Worm (Caenorhabditis elegans): ENCODE results near the gene F53F1.4.

The F53F1.4 gene

DNA sequence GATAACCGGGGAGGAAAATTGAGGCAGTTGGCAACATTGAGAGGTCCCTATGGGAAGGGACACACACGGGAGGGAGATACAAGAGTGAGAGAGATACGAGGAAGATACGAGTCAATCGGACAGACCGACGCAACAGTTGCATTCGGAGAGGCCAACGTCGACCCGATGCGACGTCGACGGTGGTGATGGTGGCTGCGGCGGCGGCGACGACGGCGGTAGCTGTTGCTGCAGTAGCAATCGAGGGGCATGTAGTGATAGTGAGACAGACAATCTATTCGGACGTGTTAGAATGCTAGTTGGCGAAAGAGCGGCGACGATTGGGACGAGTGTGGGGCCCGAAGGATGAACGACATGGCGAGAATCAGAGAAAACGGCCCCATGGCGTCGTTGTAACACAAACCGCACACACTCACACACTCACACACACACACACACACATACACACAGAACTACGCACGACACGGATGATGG lies 17.5 kb upstream of the F53F1.4 start:
- peak; percentile 72 for TF ChIP-seq F13H6.1 (tag; optimal IDR thresholded peaks at IDR 0.05)
- peak; percentile 5 for TF ChIP-seq sma-3 (GFP tag; optimal IDR thresholded peaks at IDR 0.05)
- no peak for TF ChIP-seq nhr-12 (tag; optimal IDR thresholded peaks at IDR 0.05)
- TF ChIP-seq Y55F3AM.14 (GFP tag; optimal IDR thresholded peaks at IDR 0.05) = peak; percentile 56
- TF ChIP-seq C34F6.9 (tag; optimal IDR thresholded peaks at IDR 0.05) = peak; percentile 31
- TF ChIP-seq sma-9 (GFP tag; optimal IDR thresholded peaks at IDR 0.05) = peak; percentile 2
- no peak for TF ChIP-seq sma-9 (tag; optimal IDR thresholded peaks at IDR 0.05)
- TF ChIP-seq lsy-2 (tag; optimal IDR thresholded peaks at IDR 0.05) = peak in 1 of 2 experiments; percentile 13
- TF ChIP-seq R02D3.7 (tag; optimal IDR thresholded peaks at IDR 0.05) = no peak
- TF ChIP-seq nhr-21 (tag; optimal IDR thresholded peaks at IDR 0.05) = no peak
- peak; percentile 28 for TF ChIP-seq nhr-129 (tag; optimal IDR thresholded peaks at IDR 0.05)
- TF ChIP-seq lin-13 (GFP tag; optimal IDR thresholded peaks at IDR 0.05) = no peak

DNA sequence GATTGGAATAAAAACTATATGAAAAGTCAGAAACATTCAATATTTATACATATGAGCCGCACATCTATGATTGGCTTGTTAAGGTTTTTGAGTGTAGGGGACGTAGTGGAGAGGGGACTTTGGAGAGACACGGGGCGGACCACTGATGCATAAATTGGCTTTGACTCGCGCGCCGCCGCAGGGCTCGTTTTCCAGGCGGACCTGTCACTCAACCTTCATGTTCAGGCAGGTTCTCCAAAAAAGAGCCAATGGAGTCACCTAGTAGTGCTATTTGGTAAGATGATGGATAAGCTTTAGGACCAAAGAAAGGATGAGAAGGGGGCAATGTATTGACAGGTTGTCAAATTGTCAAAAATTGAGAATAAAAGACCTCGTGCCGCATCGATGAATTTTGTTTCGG lies 15.9 kb upstream of the F53F1.4 start:
- no peak for TF ChIP-seq lsy-2 (tag; optimal IDR thresholded peaks at IDR 0.05)
- no peak for TF ChIP-seq ceh-16 (tag; optimal IDR thresholded peaks at IDR 0.05)
- TF ChIP-seq aly-2 (tag; optimal IDR thresholded peaks at IDR 0.05) = no peak
- TF ChIP-seq ztf-1 (GFP tag; conservative IDR thresholded peaks at IDR 0.05) = no peak
- no peak for TF ChIP-seq nhr-12 (tag; optimal IDR thresholded peaks at IDR 0.05)
- TF ChIP-seq R02D3.7 (tag; optimal IDR thresholded peaks at IDR 0.05) = no peak
- no peak for TF ChIP-seq nhr-25 (tag; optimal IDR thresholded peaks at IDR 0.05)
- no peak for TF ChIP-seq gmeb-1 (tag; optimal IDR thresholded peaks at IDR 0.05)

DNA sequence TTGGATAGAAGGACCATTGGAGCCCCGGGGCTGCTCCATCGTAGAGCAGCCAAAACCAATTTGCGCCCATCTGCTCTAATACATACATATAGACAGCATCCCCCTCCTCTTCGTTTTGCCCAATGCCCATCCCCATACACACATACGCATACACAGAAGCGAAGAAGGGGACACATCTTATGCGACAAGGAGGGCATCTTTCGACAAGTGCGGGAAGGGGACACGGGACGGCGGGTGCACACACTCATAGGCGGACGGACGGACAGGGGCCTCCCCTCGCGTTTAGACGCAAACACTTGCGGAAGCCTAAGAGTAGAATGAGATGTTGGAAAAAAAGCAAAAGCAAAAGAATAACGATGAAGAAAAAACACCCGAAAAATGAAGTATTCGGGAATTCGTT lies 14.5 kb upstream of the F53F1.4 start:
- TF ChIP-seq nhr-129 (tag; optimal IDR thresholded peaks at IDR 0.05) (peak; percentile 17), sma-9 (GFP tag; optimal IDR thresholded peaks at IDR 0.05) (no peak), sma-9 (tag; optimal IDR thresholded peaks at IDR 0.05) (no peak), Y55F3AM.14 (GFP tag; optimal IDR thresholded peaks at IDR 0.05) (peak; percentile 39), nhr-77 (tag; optimal IDR thresholded peaks at IDR 0.05) (no peak), F13H6.1 (tag; optimal IDR thresholded peaks at IDR 0.05) (no peak), snpc-4 (tag; optimal IDR thresholded peaks at IDR 0.05) (no peak), nhr-11 (tag; optimal IDR thresholded peaks at IDR 0.05) (no peak), lin-11 (tag; optimal IDR thresholded peaks at IDR 0.05) (no peak), unc-62 (GFP tag; optimal IDR thresholded peaks at IDR 0.05) (no peak), nhr-12 (tag; optimal IDR thresholded peaks at IDR 0.05) (no peak), skn-1 (tag; optimal IDR thresholded peaks at IDR 0.05) (no peak), zag-1 (tag; optimal IDR thresholded peaks at IDR 0.05) (peak; percentile 48)

DNA sequence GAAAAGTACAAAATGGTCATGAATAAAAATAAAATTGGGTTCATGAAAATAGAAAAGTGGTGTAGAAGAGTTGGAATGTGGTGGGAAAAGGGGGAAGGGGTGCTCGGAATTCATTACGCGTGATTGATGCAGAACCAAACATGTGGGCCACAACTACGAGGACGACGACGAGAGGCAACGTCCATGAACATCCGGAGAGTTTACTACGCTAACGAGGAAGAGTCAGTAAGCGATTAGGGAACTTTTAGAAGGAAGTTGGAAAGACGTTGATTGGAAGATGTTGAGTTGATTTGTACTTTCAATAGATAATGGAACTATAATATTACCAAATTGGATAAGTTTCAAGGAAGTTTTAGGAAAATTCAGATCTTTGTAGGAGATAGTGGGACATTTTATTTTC lies 9.2 kb upstream of the F53F1.4 start:
- TF ChIP-seq crh-2 (tag; optimal IDR thresholded peaks at IDR 0.05) (no peak), unc-55 (GFP tag; optimal IDR thresholded peaks at IDR 0.05) (no peak), C34F6.9 (tag; optimal IDR thresholded peaks at IDR 0.05) (no peak), lin-39 (tag; optimal IDR thresholded peaks at IDR 0.05) (no peak), elt-3 (tag; optimal IDR thresholded peaks at IDR 0.05) (no peak), aly-2 (tag; optimal IDR thresholded peaks at IDR 0.05) (no peak), zag-1 (tag; optimal IDR thresholded peaks at IDR 0.05) (no peak), ztf-4 (tag; optimal IDR thresholded peaks at IDR 0.05) (no peak), nhr-237 (tag; optimal IDR thresholded peaks at IDR 0.05) (no peak), lin-11 (tag; optimal IDR thresholded peaks at IDR 0.05) (no peak)

DNA sequence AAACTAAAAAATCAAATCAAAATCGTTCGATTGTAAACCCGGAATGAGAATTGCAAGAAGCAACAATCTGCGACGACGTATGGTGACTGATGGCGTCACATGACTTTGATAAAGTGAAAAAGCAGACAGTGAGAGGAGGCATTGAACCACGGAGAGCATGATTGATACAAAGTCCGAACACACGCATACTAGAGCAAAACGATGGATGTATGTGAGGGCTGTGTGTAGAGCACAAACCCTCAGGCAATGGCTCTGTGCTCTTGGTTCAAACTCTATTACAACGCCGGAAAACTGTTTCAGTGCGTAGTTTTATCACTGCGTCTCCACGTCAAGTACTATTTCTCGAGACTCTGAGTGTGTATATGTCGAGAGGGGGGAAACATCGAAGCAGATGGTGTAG lies 8.4 kb upstream of the F53F1.4 start:
- peak; percentile 4 for TF ChIP-seq unc-55 (GFP tag; optimal IDR thresholded peaks at IDR 0.05)
- peak; percentile 3 for TF ChIP-seq F13H6.1 (tag; optimal IDR thresholded peaks at IDR 0.05)
- peak; percentile 80 for TF ChIP-seq nhr-129 (tag; optimal IDR thresholded peaks at IDR 0.05)
- peak in 1 of 2 experiments; percentile 18 for TF ChIP-seq lsy-2 (tag; optimal IDR thresholded peaks at IDR 0.05)
- no peak for TF ChIP-seq nhr-237 (tag; optimal IDR thresholded peaks at IDR 0.05)
- peak; percentile 31 for TF ChIP-seq C34F6.9 (tag; optimal IDR thresholded peaks at IDR 0.05)
- TF ChIP-seq lin-39 (tag; optimal IDR thresholded peaks at IDR 0.05) = peak; percentile 72
- TF ChIP-seq sma-9 (GFP tag; optimal IDR thresholded peaks at IDR 0.05) = peak; percentile 42
- TF ChIP-seq sma-9 (tag; optimal IDR thresholded peaks at IDR 0.05) = no peak
- TF ChIP-seq unc-39 (tag; optimal IDR thresholded peaks at IDR 0.05) = no peak
- no peak for TF ChIP-seq crh-2 (tag; optimal IDR thresholded peaks at IDR 0.05)

DNA sequence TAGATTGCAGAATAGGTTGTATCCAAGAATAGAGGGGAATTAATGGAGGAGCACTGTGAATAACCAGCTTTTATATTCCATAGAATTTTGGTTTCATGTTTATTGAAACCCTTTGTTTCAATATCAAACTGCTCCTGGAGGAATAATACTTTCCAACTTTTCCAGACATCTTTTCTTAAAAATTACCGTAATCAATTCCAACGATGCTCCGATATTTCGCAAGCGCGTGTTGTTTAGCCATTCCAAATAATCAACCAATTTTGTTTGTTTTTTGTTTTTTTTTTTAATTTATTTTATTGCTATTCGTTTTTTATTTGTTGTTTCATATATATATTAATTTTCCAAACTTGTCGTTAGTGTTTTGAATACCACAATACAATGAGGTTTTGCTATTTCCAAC lies 4.8 kb upstream of the F53F1.4 start, which contains the start of gene cutl-1:
TSS of gene cutl-1 (minus strand) at position 83 of the 400 bp plus-strand sequence.
- TF ChIP-seq gmeb-1 (tag; optimal IDR thresholded peaks at IDR 0.05) (no peak), lsy-2 (tag; optimal IDR thresholded peaks at IDR 0.05) (peak in 1 of 2 experiments; percentile 32)
